Worm (Caenorhabditis elegans) whole organism, L3 larva: Measurements from ENCODE around the gene rig-4.

Experiments used
- egl-27 ChIP-seq: sonication (generic microtip); optimal IDR thresholded peaks from 4 replicates; lab custom pipeline; 2017; ENCODE audit warnings: missing biosample characterization, missing genetic modification reagents, missing genetic modification characterization
- elt-2 ChIP-seq: sonication (generic microtip); optimal IDR thresholded peaks from 2 replicates; lab custom pipeline; 2016; ENCODE audit warnings: missing genetic modification reagents, mild to moderate bottlenecking, missing genetic modification characterization, missing compliant biosample characterization
- nhr-237 ChIP-seq: fragments of 150-350 bp; optimal IDR thresholded peaks from 2 replicates; lab custom pipeline; 2014; ENCODE audit warnings: missing biosample characterization, missing genetic modification characterization
- ztf-4 ChIP-seq: fragments of 150-350 bp; optimal IDR thresholded peaks from 2 replicates; lab custom pipeline; 2014; ENCODE audit warnings: missing biosample characterization, missing genetic modification characterization

- no peak for TF ChIP-seq nhr-237 (tag; lab: Kevin White, UChicago)
- peak; percentile 88 for TF ChIP-seq elt-2 (tag; lab: Kevin White, UChicago)
- TF ChIP-seq egl-27 (tag; lab: Kevin White, UChicago): no peak
- no peak for TF ChIP-seq ztf-4 (tag; lab: Kevin White, UChicago)
Measured at ce11 chrIV:8028372-8028771, 24.5 kb upstream of the rig-4 start.
